Worm (Caenorhabditis elegans) whole organism, L4 larva: ENCODE measurements around the gene F10D2.8.

Experiments used
- F44E2.7 ChIP-seq: fragments of 200-800 bp; sonication (Bioruptor generic); IDR thresholded peaks from 2 replicates; pipeline ENCODE4 v2.1.2; 2022; ENCODE audit warnings: missing genetic modification characterization, missing compliant biosample characterization
- T26A8.4 ChIP-seq: fragments of 200-800 bp; sonication (Bioruptor generic); IDR thresholded peaks from 2 replicates; pipeline ENCODE4 v1.3.6; 2022; ENCODE audit warnings: missing genetic modification characterization, missing compliant biosample characterization
- Y48G9A.11 ChIP-seq: fragments of 200-800 bp; sonication (Bioruptor generic); IDR thresholded peaks from 2 replicates; pipeline ENCODE4 v1.3.6; 2022; ENCODE audit warnings: missing genetic modification reagents, missing genetic modification characterization, missing compliant biosample characterization
- Y75B8A.6 ChIP-seq: fragments of 200-800 bp; sonication (Bioruptor generic); IDR thresholded peaks from 2 replicates; pipeline ENCODE4 v1.3.6; 2022; ENCODE audit warnings: missing genetic modification reagents, missing genetic modification characterization, missing compliant biosample characterization
- ZK337.2 ChIP-seq: fragments of 200-800 bp; sonication (Bioruptor generic); IDR thresholded peaks from 2 replicates; pipeline ENCODE4 v1.3.6; 2022; ENCODE audit warnings: missing genetic modification reagents, missing genetic modification characterization, missing compliant biosample characterization
- aly-2 ChIP-seq: sonication (generic microtip); optimal IDR thresholded peaks from 2 replicates; lab custom pipeline; 2018; ENCODE audit warnings: missing biosample characterization, missing genetic modification characterization
- ama-1 ChIP-seq: fragments of 150-350 bp; optimal IDR thresholded peaks from 2 replicates; lab custom pipeline; 2014; ENCODE audit warnings: inconsistent platforms, mixed read lengths
- arid-1 ChIP-seq: fragments of 200-800 bp; sonication (Bioruptor generic); conservative IDR thresholded peaks from 2 replicates; pipeline ENCODE4 v1.3.6; 2022; ENCODE audit warnings: missing genetic modification reagents, missing genetic modification characterization, missing compliant biosample characterization
- attf-4 ChIP-seq: sonication (generic microtip); optimal IDR thresholded peaks from 3 replicates; lab custom pipeline; 2017; ENCODE audit warnings: missing biosample characterization, missing genetic modification characterization
- ceh-32 ChIP-seq: sonication (generic microtip); optimal IDR thresholded peaks from 2 replicates; lab custom pipeline; 2016; ENCODE audit warnings: mild to moderate bottlenecking, missing genetic modification characterization, missing compliant biosample characterization; ENCODE audit not compliant: poor library complexity
- ceh-82 ChIP-seq: sonication (generic microtip); optimal IDR thresholded peaks from 2 replicates; lab custom pipeline; 2017; ENCODE audit warnings: missing biosample characterization, missing genetic modification characterization
- ces-1 ChIP-seq: fragments of 150-350 bp; sonication (generic microtip); optimal IDR thresholded peaks from 4 replicates; lab custom pipeline; 2014; ENCODE audit warnings: missing biosample characterization, missing genetic modification reagents, missing genetic modification characterization
- cey-2 ChIP-seq: sonication (generic microtip); optimal IDR thresholded peaks from 3 replicates; lab custom pipeline; 2017; ENCODE audit warnings: missing genetic modification characterization, mild to moderate bottlenecking, missing compliant biosample characterization, antibody characterized with exemption, borderline replicate concordance; ENCODE audit not compliant: insufficient read depth
- daf-16 ChIP-seq, 3 experiments: sonication (generic microtip); optimal IDR thresholded peaks; 2 replicates each; lab custom pipeline; 2016 to 2017; ENCODE audit warnings: missing genetic modification characterization in 3 of 3, missing genetic modification reagents in 3 of 3, mild to moderate bottlenecking in 2 of 3, missing compliant biosample characterization in 2 of 3, missing biosample characterization in 1 of 3, moderate library complexity in 1 of 3
- daf-8 ChIP-seq: fragments of 200-800 bp; sonication (Bioruptor generic); IDR thresholded peaks from 2 replicates; pipeline ENCODE4 v1.3.6; 2022; ENCODE audit warnings: missing genetic modification characterization, missing compliant biosample characterization
- dmd-6 ChIP-seq: fragments of 200-800 bp; sonication (Bioruptor generic); IDR thresholded peaks from 2 replicates; pipeline ENCODE4 v1.3.6; 2022; ENCODE audit warnings: missing genetic modification reagents, missing genetic modification characterization, missing compliant biosample characterization
- dmd-9 ChIP-seq: fragments of 200-800 bp; sonication (Bioruptor generic); IDR thresholded peaks from 2 replicates; pipeline ENCODE4 v1.3.6; 2022; ENCODE audit warnings: missing genetic modification reagents, missing genetic modification characterization, missing compliant biosample characterization
- duxl-1 ChIP-seq: sonication (generic microtip); optimal IDR thresholded peaks from 2 replicates; lab custom pipeline; 2016; ENCODE audit warnings: mild to moderate bottlenecking, missing genetic modification characterization, moderate library complexity, missing compliant biosample characterization; ENCODE audit not compliant: poor library complexity
- egl-43 ChIP-seq: fragments of 200-800 bp; sonication (Bioruptor generic); IDR thresholded peaks from 2 replicates; pipeline ENCODE4 v1.3.6; 2022; ENCODE audit warnings: missing genetic modification reagents, missing genetic modification characterization, missing compliant biosample characterization
- hif-1 ChIP-seq, 2 experiments: sonication (generic microtip); optimal IDR thresholded peaks; 2 replicates each; lab custom pipeline; 2016 to 2017; ENCODE audit warnings: missing compliant biosample characterization in 2 of 2, missing genetic modification characterization in 2 of 2, missing genetic modification reagents in 2 of 2, missing genotype in 2 of 2, mild to moderate bottlenecking in 1 of 2
- jun-1 ChIP-seq: fragments of 150-350 bp; optimal IDR thresholded peaks from 2 replicates; lab custom pipeline; 2014; ENCODE audit warnings: missing biosample characterization, missing genetic modification reagents, missing genetic modification characterization
- lin-39 ChIP-seq: fragments of 150-350 bp; optimal IDR thresholded peaks from 2 replicates; lab custom pipeline; 2014; ENCODE audit warnings: missing biosample characterization, missing genetic modification reagents, missing genetic modification characterization
- mdl-1 ChIP-seq, 2 experiments: fragments of 150-350 bp in 1 of 2; sonication (generic microtip) in 1 of 2; optimal IDR thresholded peaks; 2 replicates each; lab custom pipeline; 2014 to 2017; ENCODE audit warnings: missing biosample characterization in 2 of 2, missing genetic modification characterization in 2 of 2
- mxl-2 ChIP-seq: fragments of 200-800 bp; sonication (Bioruptor generic); conservative IDR thresholded peaks from 2 replicates; pipeline ENCODE4 v1.3.6; 2022; ENCODE audit warnings: missing genetic modification reagents, missing genetic modification characterization, missing compliant biosample characterization
- nhr-11 ChIP-seq: fragments of 150-350 bp; optimal IDR thresholded peaks from 2 replicates; lab custom pipeline; 2014; ENCODE audit warnings: missing biosample characterization, missing genetic modification characterization
- nhr-237 ChIP-seq: sonication (generic microtip); optimal IDR thresholded peaks from 2 replicates; lab custom pipeline; 2017; ENCODE audit warnings: missing biosample characterization, missing genetic modification characterization
- nhr-25 ChIP-seq: sonication (generic microtip); optimal IDR thresholded peaks from 2 replicates; lab custom pipeline; 2017; ENCODE audit warnings: missing genetic modification characterization, mild to moderate bottlenecking, missing compliant biosample characterization, antibody characterized with exemption, moderate library complexity, borderline replicate concordance; ENCODE audit not compliant: insufficient read depth
- nhr-41 ChIP-seq: fragments of 200-800 bp; sonication (Bioruptor generic); IDR thresholded peaks from 2 replicates; pipeline ENCODE4 v1.3.6; 2022; ENCODE audit warnings: missing genetic modification reagents, missing genetic modification characterization, missing compliant biosample characterization
- sdz-12 ChIP-seq: fragments of 200-800 bp; sonication (Bioruptor generic); optimal IDR thresholded peaks from 2 replicates; lab custom pipeline; 2018; ENCODE audit warnings: mild to moderate bottlenecking, missing genetic modification characterization, missing compliant biosample characterization
- set-16 ChIP-seq: fragments of 200-800 bp; sonication (Bioruptor generic); IDR thresholded peaks from 2 replicates; pipeline ENCODE4 v1.3.6; 2022; ENCODE audit warnings: missing genetic modification reagents, missing genetic modification characterization, missing compliant biosample characterization
- snpc-1.2 ChIP-seq: fragments of 200-800 bp; sonication (Bioruptor generic); IDR thresholded peaks from 2 replicates; pipeline ENCODE4 v1.3.6; 2022; ENCODE audit warnings: missing genetic modification reagents, missing genetic modification characterization, missing compliant biosample characterization
- spr-1 ChIP-seq: sonication (generic microtip); optimal IDR thresholded peaks from 2 replicates; lab custom pipeline; 2016; ENCODE audit warnings: mild to moderate bottlenecking, missing genetic modification characterization, missing compliant biosample characterization
- unc-130 ChIP-seq: sonication (generic microtip); optimal IDR thresholded peaks from 2 replicates; lab custom pipeline; 2016; ENCODE audit warnings: missing genetic modification reagents, missing genetic modification characterization, missing compliant biosample characterization
- unc-62 ChIP-seq, 3 experiments: fragments of 150-350 bp in 1 of 3; sonication (generic microtip); optimal IDR thresholded peaks in 2 of 3; peaks in 1 of 3; 1 replicate in 1 of 3; 2 replicates in 2 of 3; lab custom pipeline; 2014 to 2017; ENCODE audit warnings: missing biosample characterization in 3 of 3, missing genetic modification characterization in 3 of 3, missing genetic modification reagents in 3 of 3, missing genotype in 1 of 3
- zip-2 ChIP-seq: fragments of 150-350 bp; optimal IDR thresholded peaks from 2 replicates; lab custom pipeline; 2014; ENCODE audit warnings: missing biosample characterization, missing genetic modification characterization
- ztf-11 ChIP-seq: fragments of 150-350 bp; optimal IDR thresholded peaks from 2 replicates; lab custom pipeline; 2014; ENCODE audit warnings: missing biosample characterization, missing genetic modification characterization
- ztf-7 ChIP-seq: fragments of 150-350 bp; optimal IDR thresholded peaks from 2 replicates; lab custom pipeline; 2014; ENCODE audit warnings: missing biosample characterization, missing genetic modification characterization

Gene F10D2.8

ce11 chrV:7138320-7138719 lies 12.2 kb downstream of the F10D2.8 start, which contains the start of gene str-112:
str-112 (minus strand) TSS chrV:7138420.
- TF ChIP-seq ces-1 (GFP tag; lab: Kevin White, UChicago) (no peak), arid-1 (GFP tag; lab: Robert Waterston, UW) (no peak), jun-1 (tag; lab: Kevin White, UChicago) (no peak), F44E2.7 (GFP tag; lab: Robert Waterston, UW) (no peak), nhr-25 (tag; lab: Kevin White, UChicago) (no peak), nhr-41 (GFP tag; lab: Robert Waterston, UW) (no peak), sdz-12 (GFP tag; lab: Kevin White, UChicago) (no peak)
- TF ChIP-seq, all 104 proteins: peak for 0

- TF ChIP-seq unc-62 (GFP tag; optimal IDR thresholded peaks at IDR 0.05 in 1 of 2; lab: Kevin White, UChicago): peak in 1 of 2 experiments; percentile 94
- no peak for TF ChIP-seq unc-62 (tag; optimal IDR thresholded peaks at IDR 0.05; lab: Kevin White, UChicago)
- TF ChIP-seq nhr-237 (tag; lab: Kevin White, UChicago): no peak
These were observed 13.7 kb downstream of the F10D2.8 start for ce11 chrV:7136859-7137258.

ce11 chrV:7133963-7134362 lies 16.6 kb downstream of the F10D2.8 start, which contains the start of gene F10D2.16:
F10D2.16 (plus strand) TSS chrV:7134263.
- TF ChIP-seq dmd-9 (GFP tag; lab: Robert Waterston, UW): no peak
- TF ChIP-seq ztf-11 (tag; lab: Kevin White, UChicago): no peak
- TF ChIP-seq lin-39 (tag; lab: Kevin White, UChicago): no peak
- TF ChIP-seq nhr-11 (tag; lab: Kevin White, UChicago): no peak
- no peak for TF ChIP-seq attf-4 (tag; lab: Kevin White, UChicago)

ce11 chrV:7132248-7132647 lies 18.3 kb downstream of the F10D2.8 start, which contains the start of gene sre-10:
sre-10 (plus strand) TSS chrV:7132548.
- TF ChIP-seq dmd-6 (GFP tag; lab: Robert Waterston, UW) (no peak), nhr-237 (tag; lab: Kevin White, UChicago) (no peak), zip-2 (tag; lab: Kevin White, UChicago) (no peak), cey-2 (tag; lab: Kevin White, UChicago) (no peak), ceh-32 (tag; lab: Kevin White, UChicago) (no peak), T26A8.4 (no peak), aly-2 (tag; lab: Kevin White, UChicago) (no peak), unc-130 (GFP tag; lab: Kevin White, UChicago) (no peak), ama-1 (lab: Kevin White, UChicago) (no peak), nhr-11 (tag; lab: Kevin White, UChicago) (no peak), F44E2.7 (GFP tag; lab: Robert Waterston, UW) (no peak), daf-16 (GFP tag; optimal IDR thresholded peaks at IDR 0.05; lab: Kevin White, UChicago) (no peak), daf-16 (tag; optimal IDR thresholded peaks at IDR 0.05; lab: Kevin White, UChicago) (no peak)

ce11 chrV:7130974-7131373 lies 19.5 kb downstream of the F10D2.8 start, which contains the start of gene srx-36:
srx-36 (minus strand) TSS chrV:7131074.
- TF ChIP-seq spr-1 (tag; lab: Kevin White, UChicago) (no peak), arid-1 (GFP tag; lab: Robert Waterston, UW) (no peak), unc-62 (GFP tag; optimal IDR thresholded peaks at IDR 0.05 in 1 of 2; lab: Kevin White, UChicago) (no peak), unc-62 (tag; optimal IDR thresholded peaks at IDR 0.05; lab: Kevin White, UChicago) (no peak), zip-2 (tag; lab: Kevin White, UChicago) (no peak), egl-43 (GFP tag; lab: Robert Waterston, UW) (no peak), mdl-1 (tag; optimal IDR thresholded peaks at IDR 0.05; lab: Kevin White, UChicago) (no peak), ztf-7 (no peak), snpc-1.2 (GFP tag; lab: Robert Waterston, UW) (no peak), ceh-82 (tag; lab: Kevin White, UChicago) (no peak), duxl-1 (tag; lab: Kevin White, UChicago) (no peak), daf-8 (GFP tag; lab: Robert Waterston, UW) (no peak), Y75B8A.6 (no peak), mxl-2 (GFP tag; lab: Robert Waterston, UW) (no peak), Y48G9A.11 (no peak), set-16 (GFP tag; lab: Robert Waterston, UW) (no peak), ZK337.2 (GFP tag; lab: Robert Waterston, UW) (no peak), hif-1 (tag; optimal IDR thresholded peaks at IDR 0.05; lab: Kevin White, UChicago) (no peak)
